Worm (Caenorhabditis elegans): Measurements from ENCODE around the gene tsp-3.

DNA sequence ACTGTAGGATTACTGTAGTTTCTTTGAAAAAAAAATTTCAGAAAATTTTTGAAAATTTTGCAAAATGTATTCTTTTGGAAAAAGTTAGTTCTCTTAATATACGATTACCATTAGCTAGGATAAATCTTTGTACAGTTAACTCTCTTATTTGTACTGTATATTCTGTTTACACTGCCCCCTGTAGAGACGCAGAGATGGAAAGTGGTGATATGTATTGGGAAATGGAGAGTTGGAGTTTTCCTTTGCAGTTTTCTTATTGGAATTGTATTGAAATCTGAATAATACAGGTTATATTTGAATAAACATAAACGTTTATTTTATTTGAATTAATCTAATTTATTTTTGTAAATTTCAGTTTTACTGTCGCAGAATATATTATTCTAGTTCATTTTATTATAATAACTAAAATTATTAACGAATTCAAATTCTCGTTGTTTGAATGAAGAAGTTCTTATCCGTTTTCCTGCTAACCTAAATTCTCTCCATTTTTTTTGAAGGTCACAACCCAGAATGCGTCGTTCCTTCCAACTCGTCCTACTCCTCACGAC lies 41.8 kb downstream of the tsp-3 start, which contains the start of gene F56A8.9:
- no peak for TF ChIP-seq ceh-40 (GFP tag; IDR thresholded peaks at IDR 0.05)
- no peak for TF ChIP-seq unc-62 (GFP tag; optimal IDR thresholded peaks at IDR 0.05)
- no peak for TF ChIP-seq sdz-38 (tag; optimal IDR thresholded peaks at IDR 0.05)
- TF ChIP-seq atf-7 (tag; optimal IDR thresholded peaks at IDR 0.05): no peak
- no peak for TF ChIP-seq let-526 (GFP tag; IDR thresholded peaks at IDR 0.05)
- TF ChIP-seq rpc-1 (optimal IDR thresholded peaks at IDR 0.05): no peak
- TF ChIP-seq rpc-1 (tag; optimal IDR thresholded peaks at IDR 0.05): no peak
- TF ChIP-seq pha-4 (tag; optimal IDR thresholded peaks at IDR 0.05): no peak
- no peak for TF ChIP-seq F49E8.2 (tag; optimal IDR thresholded peaks at IDR 0.05; ENCODE audit: insufficient read depth)
- no peak for TF ChIP-seq K12H6.12 (tag; optimal IDR thresholded peaks at IDR 0.05)
